Worm (Caenorhabditis elegans): ENCODE measurements around the gene dhs-15.

- no peak for TF ChIP-seq lsy-2 (tag; optimal IDR thresholded peaks at IDR 0.05)
- TF ChIP-seq tbx-8 (GFP tag; optimal IDR thresholded peaks at IDR 0.05) = no peak
- TF ChIP-seq ces-1 (GFP tag; optimal IDR thresholded peaks at IDR 0.05) = no peak
- TF ChIP-seq elt-3 (tag; optimal IDR thresholded peaks at IDR 0.05) = no peak
- no peak for TF ChIP-seq nhr-237 (tag; optimal IDR thresholded peaks at IDR 0.05)
Measured at ce11 chrV:2792958-2793357, 23.3 kb upstream of the dhs-15 start.

Measured in whole organism, mixed stage, embryonic.